Worm (Caenorhabditis elegans) whole organism, young adult: Measurements from ENCODE around the gene sel-11.
A peak's percentile ranks its signal among the peaks of the same experiment; 100 is the strongest.

Experiments
- B0019.2 ChIP-seq: fragments of 200-800 bp; sonication (Bioruptor generic); conservative IDR thresholded peaks from 2 replicates; pipeline ENCODE4 v1.3.6; 2022; ENCODE audit warnings: missing genetic modification reagents, missing genetic modification characterization, missing compliant biosample characterization
- C06A6.2 ChIP-seq: fragments of 200-800 bp; sonication (Bioruptor generic); conservative IDR thresholded peaks from 2 replicates; pipeline ENCODE4 v1.3.6; 2022; ENCODE audit warnings: missing genetic modification characterization, missing compliant biosample characterization
- F10E7.11 ChIP-seq: sonication (generic microtip); optimal IDR thresholded peaks from 2 replicates; lab custom pipeline; 2017; ENCODE audit warnings: mild to moderate bottlenecking, missing genetic modification characterization, moderate library complexity, missing compliant biosample characterization
- F23B12.7 ChIP-seq: sonication (generic microtip); optimal IDR thresholded peaks from 2 replicates; lab custom pipeline; 2017; ENCODE audit warnings: missing genetic modification characterization, mild to moderate bottlenecking, missing compliant biosample characterization, antibody characterized with exemption, moderate library complexity; ENCODE audit not compliant: insufficient read depth
- F39B2.1 ChIP-seq: fragments of 200-800 bp; sonication (Bioruptor generic); IDR thresholded peaks from 2 replicates; pipeline ENCODE4 v1.3.6; 2022; ENCODE audit warnings: missing genetic modification reagents, missing genetic modification characterization, missing compliant biosample characterization
- K11D2.4 ChIP-seq: fragments of 200-800 bp; sonication (Bioruptor generic); IDR thresholded peaks from 2 replicates; pipeline ENCODE4 v1.3.6; 2022; ENCODE audit warnings: missing genetic modification reagents, missing genetic modification characterization, missing compliant biosample characterization
- T26A5.8 ChIP-seq: sonication (generic microtip); optimal IDR thresholded peaks from 2 replicates; lab custom pipeline; 2016; ENCODE audit warnings: missing genetic modification characterization, missing compliant biosample characterization
- Y53F4B.3 ChIP-seq: fragments of 200-800 bp; sonication (Bioruptor generic); IDR thresholded peaks from 2 replicates; pipeline ENCODE4 v1.3.6; 2022; ENCODE audit warnings: missing genetic modification reagents, missing genetic modification characterization, missing compliant biosample characterization
- Y79H2A.3 ChIP-seq: fragments of 200-800 bp; sonication (Bioruptor generic); conservative IDR thresholded peaks from 2 replicates; pipeline ENCODE4 v1.3.6; 2022; ENCODE audit warnings: missing genetic modification reagents, missing genetic modification characterization, missing compliant biosample characterization
- ama-1 ChIP-seq, 3 experiments: fragments of 150-350 bp in 1 of 3; sonication (generic microtip) in 2 of 3; optimal IDR thresholded peaks; 2 replicates each; lab custom pipeline; 2014 to 2018; ENCODE audit warnings: missing biosample characterization in 2 of 3, missing genetic modification characterization in 2 of 3, missing genetic modification reagents in 2 of 3
- aptf-3 ChIP-seq: fragments of 200-800 bp; sonication (Bioruptor generic); IDR thresholded peaks from 2 replicates; pipeline ENCODE4 v1.3.6; 2022; ENCODE audit warnings: missing genetic modification characterization, missing compliant biosample characterization
- ccch-3 ChIP-seq: fragments of 200-800 bp; sonication (Bioruptor generic); optimal IDR thresholded peaks from 2 replicates; lab custom pipeline; 2018; ENCODE audit warnings: mild to moderate bottlenecking, missing genetic modification characterization, missing compliant biosample characterization
- ceh-58 ChIP-seq: fragments of 200-800 bp; sonication (Bioruptor generic); IDR thresholded peaks from 2 replicates; pipeline ENCODE4 v1.3.6; 2022; ENCODE audit warnings: missing genetic modification characterization, missing compliant biosample characterization
- ceh-91 ChIP-seq: fragments of 200-800 bp; sonication (Bioruptor generic); IDR thresholded peaks from 2 replicates; pipeline ENCODE4 v1.3.6; 2022; ENCODE audit warnings: missing genetic modification reagents, missing genetic modification characterization, missing compliant biosample characterization
- die-1 ChIP-seq: sonication (generic microtip); optimal IDR thresholded peaks from 2 replicates; lab custom pipeline; 2016; ENCODE audit warnings: missing genotype, mild to moderate bottlenecking, missing genetic modification characterization, missing compliant biosample characterization
- efl-1 ChIP-seq: fragments of 150-350 bp; optimal IDR thresholded peaks from 2 replicates; lab custom pipeline; 2014; ENCODE audit warnings: missing biosample characterization, missing genetic modification reagents, missing genetic modification characterization
- egl-18 ChIP-seq: fragments of 200-800 bp; sonication (Bioruptor generic); IDR thresholded peaks from 2 replicates; pipeline ENCODE4 v1.3.6; 2022; ENCODE audit warnings: missing genetic modification reagents, missing genetic modification characterization, missing compliant biosample characterization
- ekl-4 ChIP-seq: fragments of 200-800 bp; sonication (Bioruptor generic); IDR thresholded peaks from 2 replicates; pipeline ENCODE4 v1.3.6; 2022; ENCODE audit warnings: missing genetic modification reagents, missing genetic modification characterization, missing compliant biosample characterization
- ets-4 ChIP-seq: fragments of 200-800 bp; sonication (Bioruptor generic); optimal IDR thresholded peaks from 2 replicates; lab custom pipeline; 2018; ENCODE audit warnings: mild to moderate bottlenecking, missing genetic modification characterization, missing compliant biosample characterization
- gei-17 ChIP-seq: fragments of 200-800 bp; sonication (Bioruptor generic); optimal IDR thresholded peaks from 2 replicates; lab custom pipeline; 2018; ENCODE audit warnings: mild to moderate bottlenecking, missing genetic modification characterization, missing compliant biosample characterization
- lin-40 ChIP-seq: sonication (generic microtip); optimal IDR thresholded peaks from 2 replicates; lab custom pipeline; 2016; ENCODE audit warnings: missing genetic modification characterization, mild to moderate bottlenecking, missing compliant biosample characterization, missing genotype, missing genetic modification reagents
- madf-10 ChIP-seq: sonication (generic microtip); optimal IDR thresholded peaks from 2 replicates; lab custom pipeline; 2016; ENCODE audit warnings: mild to moderate bottlenecking, missing genetic modification characterization, missing compliant biosample characterization
- madf-8 ChIP-seq: fragments of 200-800 bp; sonication (Bioruptor generic); conservative IDR thresholded peaks from 2 replicates; pipeline ENCODE4 v1.3.6; 2022; ENCODE audit warnings: missing genetic modification reagents, missing genetic modification characterization, missing compliant biosample characterization
- mel-28 ChIP-seq: sonication (generic microtip); optimal IDR thresholded peaks from 2 replicates; lab custom pipeline; 2016; ENCODE audit warnings: borderline replicate concordance, mild to moderate bottlenecking, missing genetic modification characterization, missing compliant biosample characterization
- nfyb-1 ChIP-seq: fragments of 200-800 bp; sonication (Bioruptor generic); IDR thresholded peaks from 2 replicates; pipeline ENCODE4 v1.3.6; 2022; ENCODE audit warnings: missing genetic modification reagents, missing genetic modification characterization, missing compliant biosample characterization
- nhr-120 ChIP-seq: fragments of 200-800 bp; sonication (Bioruptor generic); IDR thresholded peaks from 2 replicates; pipeline ENCODE4 v1.3.6; 2022; ENCODE audit warnings: missing genetic modification characterization, missing compliant biosample characterization
- nhr-90 ChIP-seq: sonication (generic microtip); optimal IDR thresholded peaks from 2 replicates; lab custom pipeline; 2016; ENCODE audit warnings: missing genotype, mild to moderate bottlenecking, missing genetic modification characterization, missing compliant biosample characterization
- pha-4 ChIP-seq: fragments of 150-350 bp; sonication (generic microtip); optimal IDR thresholded peaks from 2 replicates; lab custom pipeline; 2014; ENCODE audit warnings: missing biosample characterization, missing genetic modification reagents, missing genetic modification characterization
- repo-1 ChIP-seq: sonication (generic microtip); optimal IDR thresholded peaks from 2 replicates; lab custom pipeline; 2017; ENCODE audit warnings: mild to moderate bottlenecking, missing genetic modification characterization, missing compliant biosample characterization
- rpc-1 ChIP-seq, 2 experiments: fragments of 150-350 bp in 1 of 2; sonication (generic microtip) in 1 of 2; optimal IDR thresholded peaks; 2 replicates each; lab custom pipeline; 2014 to 2018; ENCODE audit warnings: missing biosample characterization in 1 of 2, missing genetic modification characterization in 1 of 2, missing genetic modification reagents in 1 of 2, missing genotype in 1 of 2
- sdz-38 ChIP-seq: sonication (generic microtip); optimal IDR thresholded peaks from 2 replicates; lab custom pipeline; 2016; ENCODE audit warnings: missing genotype, missing genetic modification characterization, missing compliant biosample characterization
- snpc-1.1 ChIP-seq: sonication (generic microtip); optimal IDR thresholded peaks from 2 replicates; lab custom pipeline; 2017; ENCODE audit warnings: missing genetic modification characterization, mild to moderate bottlenecking, missing compliant biosample characterization, antibody characterized with exemption, moderate library complexity, missing genotype, missing genetic modification reagents; ENCODE audit not compliant: insufficient read depth
- snpc-1.3 ChIP-seq: sonication (generic microtip); optimal IDR thresholded peaks from 2 replicates; lab custom pipeline; 2017; ENCODE audit warnings: missing genetic modification characterization, mild to moderate bottlenecking, missing compliant biosample characterization, antibody characterized with exemption, moderate library complexity, missing genotype, missing genetic modification reagents; ENCODE audit not compliant: insufficient read depth
- somi-1 ChIP-seq: fragments of 200-800 bp; sonication (Bioruptor generic); optimal IDR thresholded peaks from 2 replicates; lab custom pipeline; 2018; ENCODE audit warnings: mild to moderate bottlenecking, missing genetic modification characterization, missing compliant biosample characterization
- sptf-2 ChIP-seq: fragments of 200-800 bp; sonication (Bioruptor generic); optimal IDR thresholded peaks from 2 replicates; lab custom pipeline; 2018; ENCODE audit warnings: mild to moderate bottlenecking, missing genetic modification characterization, missing compliant biosample characterization
- tbp1 ChIP-seq: fragments of 200-800 bp; sonication (Bioruptor generic); optimal IDR thresholded peaks from 2 replicates; lab custom pipeline; 2018; ENCODE audit warnings: mild to moderate bottlenecking, missing genetic modification characterization, missing compliant biosample characterization
- tlf-1 ChIP-seq: fragments of 200-800 bp; sonication (Bioruptor generic); optimal IDR thresholded peaks from 2 replicates; lab custom pipeline; 2018; ENCODE audit warnings: mild to moderate bottlenecking, missing genetic modification characterization, missing compliant biosample characterization
- xnd-1 ChIP-seq: sonication (generic microtip); optimal IDR thresholded peaks from 2 replicates; lab custom pipeline; 2016; ENCODE audit warnings: missing genotype, missing genetic modification reagents, missing genetic modification characterization, missing compliant biosample characterization
- zfh-2 ChIP-seq: fragments of 200-800 bp; sonication (Bioruptor generic); conservative IDR thresholded peaks from 2 replicates; pipeline ENCODE4 v1.3.6; 2022; ENCODE audit warnings: missing genetic modification reagents, missing genetic modification characterization, missing compliant biosample characterization
- zim-3 ChIP-seq: sonication (generic microtip); optimal IDR thresholded peaks from 2 replicates; lab custom pipeline; 2017; ENCODE audit warnings: mild to moderate bottlenecking, missing genetic modification characterization, moderate library complexity, missing compliant biosample characterization
- ztf-25 ChIP-seq: fragments of 200-800 bp; sonication (Bioruptor generic); IDR thresholded peaks from 2 replicates; pipeline ENCODE4 v1.3.6; 2022; ENCODE audit warnings: missing genetic modification reagents, missing genetic modification characterization, missing compliant biosample characterization
- ztf-6 ChIP-seq: fragments of 200-800 bp; sonication (Bioruptor generic); IDR thresholded peaks from 2 replicates; pipeline ENCODE4 v1.3.6; 2022; ENCODE audit warnings: missing genetic modification reagents, missing genetic modification characterization, missing compliant biosample characterization

Gene sel-11

ce11 chrV:11797272-11797855 is 30.2 kb downstream of the sel-11 start:
- TF ChIP-seq tlf-1 (GFP tag; lab: Kevin White, UChicago) (no peak), zfh-2 (no peak), madf-10 (tag; lab: Kevin White, UChicago) (no peak), lin-40 (tag; lab: Kevin White, UChicago) (no peak), repo-1 (tag; lab: Kevin White, UChicago) (no peak), snpc-1.1 (tag; lab: Kevin White, UChicago) (no peak), F39B2.1 (no peak), xnd-1 (tag; lab: Kevin White, UChicago) (no peak), Y53F4B.3 (GFP tag; lab: Robert Waterston, UW) (no peak), zim-3 (tag; lab: Kevin White, UChicago) (no peak), ekl-4 (GFP tag; lab: Robert Waterston, UW) (no peak), Y79H2A.3 (no peak)
- TF ChIP-seq, all 124 proteins: peak for 0

- 0 out of 2 replicates have a peak, but pooled peaks have one; percentile 12 for TF ChIP-seq K11D2.4 (GFP tag; lab: Robert Waterston, UW)
- TF ChIP-seq rpc-1 (optimal IDR thresholded peaks at IDR 0.05; lab: Kevin White, UChicago): no peak
- TF ChIP-seq rpc-1 (tag; optimal IDR thresholded peaks at IDR 0.05; lab: Kevin White, UChicago): no peak
Measured at ce11 chrV:11798320-11798719, 31.2 kb downstream of the sel-11 start.

- TF ChIP-seq ets-4 (GFP tag; lab: Kevin White, UChicago) (no peak), B0019.2 (GFP tag; lab: Robert Waterston, UW) (no peak), egl-18 (GFP tag; lab: Robert Waterston, UW) (no peak), ceh-91 (GFP tag; lab: Robert Waterston, UW) (no peak), ekl-4 (GFP tag; lab: Robert Waterston, UW) (no peak), ccch-3 (GFP tag; lab: Kevin White, UChicago) (no peak), madf-8 (no peak), C06A6.2 (GFP tag; lab: Robert Waterston, UW) (peak; percentile 51; the same call in 1 of the 2 replicates), ztf-25 (no peak), F10E7.11 (tag; lab: Kevin White, UChicago) (no peak), ama-1 (optimal IDR thresholded peaks at IDR 0.05; lab: Kevin White, UChicago) (no peak), ama-1 (GFP tag; optimal IDR thresholded peaks at IDR 0.05; lab: Kevin White, UChicago) (no peak), pha-4 (tag; lab: Kevin White, UChicago) (no peak), nhr-120 (GFP tag; lab: Robert Waterston, UW) (no peak), Y53F4B.3 (GFP tag; lab: Robert Waterston, UW) (no peak), F23B12.7 (tag; lab: Kevin White, UChicago) (no peak), gei-17 (no peak), tbp1 (GFP tag; lab: Kevin White, UChicago) (no peak), die-1 (tag; lab: Kevin White, UChicago) (peak; percentile 86), mel-28 (tag; lab: Kevin White, UChicago) (no peak), ztf-6 (GFP tag; lab: Robert Waterston, UW) (no peak), snpc-1.3 (tag; lab: Kevin White, UChicago) (no peak), nhr-90 (tag; lab: Kevin White, UChicago) (no peak), aptf-3 (GFP tag; lab: Robert Waterston, UW) (no peak), rpc-1 (optimal IDR thresholded peaks at IDR 0.05; lab: Kevin White, UChicago) (no peak), rpc-1 (tag; optimal IDR thresholded peaks at IDR 0.05; lab: Kevin White, UChicago) (no peak), somi-1 (GFP tag; lab: Kevin White, UChicago) (peak; percentile 69), sdz-38 (tag; lab: Kevin White, UChicago) (no peak), sptf-2 (GFP tag; lab: Kevin White, UChicago) (no peak), zim-3 (tag; lab: Kevin White, UChicago) (no peak), ceh-58 (GFP tag; lab: Robert Waterston, UW) (no peak), nfyb-1 (GFP tag; lab: Robert Waterston, UW) (peak; percentile 70; the same call in 1 of the 2 replicates), efl-1 (no peak), T26A5.8 (no peak)
Measured at ce11 chrV:11799252-11799822, 32.2 kb downstream of the sel-11 start.
